In genomic region chrIV:4650624-4651094, ce11 we compare ENCODE assay signal across 2 worm cellular contexts.
TF ChIP-seq lines count a peak whose summit lies in the region.

TSS of gene ubc-9 (plus strand) at chrIV:4651044.

TF ChIP-seq in whole organism, L1 larva, 84 proteins besides CTCF, POLR2A, EP300 and RAD21 (continued from another document):
- TF ChIP-seq alr-1 (tag; optimal IDR thresholded peaks at IDR 0.05; lab: Kevin White, UChicago; ENCODE audit: borderline replicate concordance) (no peak), mef-2 (tag; optimal IDR thresholded peaks at IDR 0.05; lab: Kevin White, UChicago) (no peak), Y116A8C.19 (tag; optimal IDR thresholded peaks at IDR 0.05; lab: Kevin White, UChicago; ENCODE audit: borderline replicate concordance) (no peak), vab-15 (tag; optimal IDR thresholded peaks at IDR 0.05; lab: Kevin White, UChicago) (peak; percentile 0), zag-1 (tag; optimal IDR thresholded peaks at IDR 0.05; lab: Kevin White, UChicago) (no peak), nhr-90 (tag; optimal IDR thresholded peaks at IDR 0.05; lab: Kevin White, UChicago; ENCODE audit: poor library complexity) (peak; percentile 77), dsc-1 (tag; optimal IDR thresholded peaks at IDR 0.05; lab: Kevin White, UChicago) (peak; percentile 72), unc-130 (tag; optimal IDR thresholded peaks at IDR 0.05; lab: Kevin White, UChicago) (no peak), ceh-82 (tag; optimal IDR thresholded peaks at IDR 0.05; lab: Kevin White, UChicago) (peak in 2 of 3 experiments; percentile 65 to 80), fos-1 (tag; optimal IDR thresholded peaks at IDR 0.05; lab: Kevin White, UChicago) (no peak), mdl-1 (tag; optimal IDR thresholded peaks at IDR 0.05; lab: Kevin White, UChicago) (peak in 1 of 2 experiments; percentile 33), nhr-28 (tag; optimal IDR thresholded peaks at IDR 0.05; lab: Kevin White, UChicago) (no peak), hlh-4 (tag; optimal IDR thresholded peaks at IDR 0.05; lab: Kevin White, UChicago) (no peak), C34B4.2 (tag; optimal IDR thresholded peaks at IDR 0.05; lab: Kevin White, UChicago) (peak; percentile 93), lin-39 (tag; optimal IDR thresholded peaks at IDR 0.05; lab: Kevin White, UChicago) (no peak), dpl-1 (GFP tag; optimal IDR thresholded peaks at IDR 0.05; lab: Kevin White, UChicago) (peak; percentile 69 to 80 (median 72)), ceh-88 (GFP tag; IDR thresholded peaks at IDR 0.05; lab: Robert Waterston, UW) (no peak), mab-9 (GFP tag; IDR thresholded peaks at IDR 0.05; lab: Robert Waterston, UW) (no peak), nhr-12 (tag; optimal IDR thresholded peaks at IDR 0.05; lab: Kevin White, UChicago) (no peak), ceh-8 (GFP tag; optimal IDR thresholded peaks at IDR 0.05; lab: Kevin White, UChicago) (no peak), C16A3.4 (tag; optimal IDR thresholded peaks at IDR 0.05; lab: Kevin White, UChicago) (peak; percentile 73), ama-1 (optimal IDR thresholded peaks at IDR 0.05; lab: Kevin White, UChicago) (no peak)

TF ChIP-seq in whole organism, young adult, 124 proteins besides CTCF, POLR2A, EP300 and RAD21 (continued from another document):
- no peak for TF ChIP-seq unc-62 (GFP tag; optimal IDR thresholded peaks at IDR 0.05; lab: Kevin White, UChicago)
- TF ChIP-seq pbrm-1 (GFP tag; IDR thresholded peaks at IDR 0.05; lab: Robert Waterston, UW): peak; percentile 87
- TF ChIP-seq ceh-40 (GFP tag; IDR thresholded peaks at IDR 0.05; lab: Robert Waterston, UW): no peak
- no peak for TF ChIP-seq zfh-2 (GFP tag; conservative IDR thresholded peaks at IDR 0.05; lab: Robert Waterston, UW)
- peak; percentile 17 for TF ChIP-seq ceh-27 (GFP tag; optimal IDR thresholded peaks at IDR 0.05; lab: Kevin White, UChicago)
- peak; percentile 93 for TF ChIP-seq efl-1 (GFP tag; optimal IDR thresholded peaks at IDR 0.05; lab: Kevin White, UChicago)
- peak; percentile 81 for TF ChIP-seq F33H1.4 (GFP tag; IDR thresholded peaks at IDR 0.05; lab: Robert Waterston, UW)
- TF ChIP-seq dox-1 (GFP tag; IDR thresholded peaks at IDR 0.05; lab: Robert Waterston, UW): peak; percentile 92
- no peak for TF ChIP-seq cebp-2 (GFP tag; IDR thresholded peaks at IDR 0.05; lab: Robert Waterston, UW)
- no peak for TF ChIP-seq egl-18 (GFP tag; IDR thresholded peaks at IDR 0.05; lab: Robert Waterston, UW)
TF ChIP-seq in whole organism, young adult: peak in this region for 60.
